Worm (Caenorhabditis elegans) whole organism, L4 larva: ENCODE measurements around the gene shc-3.

Experiments
- D1046.2 ChIP-seq: fragments of 200-800 bp; sonication (Bioruptor generic); IDR thresholded peaks from 2 replicates; pipeline ENCODE4 v1.3.6; 2022; ENCODE audit warnings: missing genetic modification characterization, missing compliant biosample characterization
- F37D6.2 ChIP-seq: sonication (generic microtip); optimal IDR thresholded peaks from 2 replicates; lab custom pipeline; 2016; ENCODE audit warnings: mild to moderate bottlenecking, missing genetic modification characterization, missing compliant biosample characterization
- F44E2.7 ChIP-seq: fragments of 200-800 bp; sonication (Bioruptor generic); IDR thresholded peaks from 2 replicates; pipeline ENCODE4 v2.1.2; 2022; ENCODE audit warnings: missing genetic modification characterization, missing compliant biosample characterization
- Y105C5A.15 ChIP-seq: fragments of 200-800 bp; sonication (Bioruptor generic); IDR thresholded peaks from 2 replicates; pipeline ENCODE4 v1.3.6; 2022; ENCODE audit warnings: missing genetic modification characterization, missing compliant biosample characterization
- ZK546.5 ChIP-seq, 2 experiments: sonication (generic microtip); optimal IDR thresholded peaks; 2 replicates each; lab custom pipeline; 2017; ENCODE audit warnings: missing biosample characterization in 2 of 2, missing genetic modification characterization in 2 of 2
- aha-1 ChIP-seq: fragments of 150-350 bp; peaks from one replicate; lab custom pipeline; 2014; ENCODE audit warnings: missing biosample characterization, missing genetic modification characterization
- aly-2 ChIP-seq: sonication (generic microtip); optimal IDR thresholded peaks from 2 replicates; lab custom pipeline; 2018; ENCODE audit warnings: missing biosample characterization, missing genetic modification characterization
- ama-1 ChIP-seq: fragments of 150-350 bp; optimal IDR thresholded peaks from 2 replicates; lab custom pipeline; 2014; ENCODE audit warnings: inconsistent platforms, mixed read lengths
- ceh-20 ChIP-seq: fragments of 200-800 bp; sonication (Bioruptor generic); IDR thresholded peaks from 2 replicates; pipeline ENCODE4 v1.3.6; 2022; ENCODE audit warnings: missing genetic modification reagents, missing genetic modification characterization, missing compliant biosample characterization
- ceh-28 ChIP-seq: fragments of 150-350 bp; optimal IDR thresholded peaks from 2 replicates; lab custom pipeline; 2014; ENCODE audit warnings: missing biosample characterization, missing genetic modification reagents, missing genetic modification characterization
- ceh-82 ChIP-seq: sonication (generic microtip); optimal IDR thresholded peaks from 2 replicates; lab custom pipeline; 2017; ENCODE audit warnings: missing biosample characterization, missing genetic modification characterization
- ctbp-1 ChIP-seq: fragments of 200-800 bp; sonication (Bioruptor generic); IDR thresholded peaks from 2 replicates; pipeline ENCODE4 v1.3.6; 2022; ENCODE audit warnings: missing genetic modification reagents, missing genetic modification characterization, missing compliant biosample characterization
- daf-12 ChIP-seq: fragments of 150-350 bp; optimal IDR thresholded peaks from 2 replicates; lab custom pipeline; 2014; ENCODE audit warnings: missing biosample characterization, missing genetic modification reagents, missing genetic modification characterization
- dve-1 ChIP-seq: sonication (generic microtip); optimal IDR thresholded peaks from 2 replicates; lab custom pipeline; 2017; ENCODE audit warnings: antibody characterized with exemption, mild to moderate bottlenecking, missing genetic modification characterization, missing compliant biosample characterization; ENCODE audit not compliant: insufficient read depth
- egl-27 ChIP-seq: sonication (generic microtip); optimal IDR thresholded peaks from 3 replicates; lab custom pipeline; 2017; ENCODE audit warnings: missing biosample characterization, missing genetic modification reagents, missing genetic modification characterization
- egl-43 ChIP-seq: fragments of 200-800 bp; sonication (Bioruptor generic); IDR thresholded peaks from 2 replicates; pipeline ENCODE4 v1.3.6; 2022; ENCODE audit warnings: missing genetic modification reagents, missing genetic modification characterization, missing compliant biosample characterization
- fkh-10 ChIP-seq: fragments of 150-350 bp; optimal IDR thresholded peaks from 2 replicates; lab custom pipeline; 2014; ENCODE audit warnings: missing biosample characterization, missing genetic modification reagents, missing genetic modification characterization
- fos-1 ChIP-seq: fragments of 150-350 bp; optimal IDR thresholded peaks from 2 replicates; lab custom pipeline; 2014; ENCODE audit warnings: missing biosample characterization, missing genetic modification characterization
- hif-1 ChIP-seq, 2 experiments: sonication (generic microtip); optimal IDR thresholded peaks; 2 replicates each; lab custom pipeline; 2016 to 2017; ENCODE audit warnings: missing compliant biosample characterization in 2 of 2, missing genetic modification characterization in 2 of 2, missing genetic modification reagents in 2 of 2, missing genotype in 2 of 2, mild to moderate bottlenecking in 1 of 2
- hlh-30 ChIP-seq: sonication (generic microtip); optimal IDR thresholded peaks from 2 replicates; lab custom pipeline; 2017; ENCODE audit warnings: antibody characterized with exemption, mild to moderate bottlenecking, missing genetic modification characterization, missing compliant biosample characterization; ENCODE audit not compliant: insufficient read depth
- hmg-1.1 ChIP-seq: fragments of 200-800 bp; sonication (Bioruptor generic); IDR thresholded peaks from 2 replicates; pipeline ENCODE4 v1.3.6; 2022; ENCODE audit warnings: missing genetic modification reagents, missing genetic modification characterization, missing compliant biosample characterization
- lim-7 ChIP-seq: fragments of 200-800 bp; sonication (Bioruptor generic); IDR thresholded peaks from 2 replicates; pipeline ENCODE4 v1.3.6; 2022; ENCODE audit warnings: missing genetic modification characterization, missing compliant biosample characterization
- lin-1 ChIP-seq: fragments of 200-800 bp; sonication (Bioruptor generic); IDR thresholded peaks from 2 replicates; pipeline ENCODE4 v1.3.6; 2022; ENCODE audit warnings: missing genetic modification reagents, missing genetic modification characterization, missing compliant biosample characterization
- lin-15B ChIP-seq: fragments of 150-350 bp; sonication (generic microtip); optimal IDR thresholded peaks from 3 replicates; lab custom pipeline; 2014; ENCODE audit warnings: missing biosample characterization, missing genetic modification characterization
- lin-29 ChIP-seq: fragments of 200-800 bp; sonication (Bioruptor generic); IDR thresholded peaks from 2 replicates; pipeline ENCODE4 v1.3.6; 2022; ENCODE audit warnings: missing genetic modification reagents, missing genetic modification characterization, missing compliant biosample characterization
- lin-38 ChIP-seq: fragments of 200-800 bp; sonication (Bioruptor generic); IDR thresholded peaks from 2 replicates; pipeline ENCODE4 v1.3.6; 2022; ENCODE audit warnings: missing genetic modification reagents, missing genetic modification characterization, missing compliant biosample characterization
- lin-39 ChIP-seq: fragments of 150-350 bp; optimal IDR thresholded peaks from 2 replicates; lab custom pipeline; 2014; ENCODE audit warnings: missing biosample characterization, missing genetic modification reagents, missing genetic modification characterization
- nhr-237 ChIP-seq: sonication (generic microtip); optimal IDR thresholded peaks from 2 replicates; lab custom pipeline; 2017; ENCODE audit warnings: missing biosample characterization, missing genetic modification characterization
- nhr-28 ChIP-seq: fragments of 150-350 bp; optimal IDR thresholded peaks from 2 replicates; lab custom pipeline; 2014; ENCODE audit warnings: missing biosample characterization, missing genetic modification characterization
- nhr-41 ChIP-seq: fragments of 200-800 bp; sonication (Bioruptor generic); IDR thresholded peaks from 2 replicates; pipeline ENCODE4 v1.3.6; 2022; ENCODE audit warnings: missing genetic modification reagents, missing genetic modification characterization, missing compliant biosample characterization
- nhr-48 ChIP-seq: sonication (generic microtip); optimal IDR thresholded peaks from 2 replicates; lab custom pipeline; 2016; ENCODE audit warnings: mild to moderate bottlenecking, missing genetic modification characterization, missing compliant biosample characterization
- nhr-77 ChIP-seq: fragments of 150-350 bp; optimal IDR thresholded peaks from 2 replicates; lab custom pipeline; 2014; ENCODE audit warnings: missing biosample characterization, missing genetic modification characterization
- pha-4 ChIP-seq, 2 experiments: fragments of 150-350 bp in 1 of 2; fragments of 200-800 bp in 1 of 2; sonication (Bioruptor generic) in 1 of 2; IDR thresholded peaks in 1 of 2; optimal IDR thresholded peaks in 1 of 2; 2 replicates each; pipeline versions ENCODE4 v1.3.6 to Lab custom; 2014 to 2022; ENCODE audit warnings: missing genetic modification characterization in 2 of 2, missing genetic modification reagents in 2 of 2, missing biosample characterization in 1 of 2, missing compliant biosample characterization in 1 of 2
- sdz-12 ChIP-seq: fragments of 200-800 bp; sonication (Bioruptor generic); optimal IDR thresholded peaks from 2 replicates; lab custom pipeline; 2018; ENCODE audit warnings: mild to moderate bottlenecking, missing genetic modification characterization, missing compliant biosample characterization
- set-16 ChIP-seq: fragments of 200-800 bp; sonication (Bioruptor generic); IDR thresholded peaks from 2 replicates; pipeline ENCODE4 v1.3.6; 2022; ENCODE audit warnings: missing genetic modification reagents, missing genetic modification characterization, missing compliant biosample characterization
- skn-1 ChIP-seq: fragments of 150-350 bp; optimal IDR thresholded peaks from 2 replicates; lab custom pipeline; 2014; ENCODE audit warnings: missing biosample characterization, missing genetic modification characterization
- snpc-1.2 ChIP-seq: fragments of 200-800 bp; sonication (Bioruptor generic); IDR thresholded peaks from 2 replicates; pipeline ENCODE4 v1.3.6; 2022; ENCODE audit warnings: missing genetic modification reagents, missing genetic modification characterization, missing compliant biosample characterization
- snpc-4 ChIP-seq: fragments of 150-350 bp; optimal IDR thresholded peaks from 2 replicates; lab custom pipeline; 2014; ENCODE audit warnings: missing biosample characterization, missing genetic modification characterization
- spr-3 ChIP-seq: fragments of 200-800 bp; sonication (Bioruptor generic); optimal IDR thresholded peaks from 2 replicates; lab custom pipeline; 2018; ENCODE audit warnings: mild to moderate bottlenecking, missing genetic modification characterization, missing compliant biosample characterization
- tag-97 ChIP-seq: fragments of 200-800 bp; sonication (Bioruptor generic); IDR thresholded peaks from 2 replicates; pipeline ENCODE4 v1.3.6; 2022; ENCODE audit warnings: missing genetic modification characterization, missing compliant biosample characterization
- tra-1 ChIP-seq: fragments of 200-800 bp; sonication (Bioruptor generic); IDR thresholded peaks from 2 replicates; pipeline ENCODE4 v1.3.6; 2022; ENCODE audit warnings: missing genetic modification reagents, missing genetic modification characterization, missing compliant biosample characterization
- unc-62 ChIP-seq, 3 experiments: fragments of 150-350 bp in 1 of 3; sonication (generic microtip); optimal IDR thresholded peaks in 2 of 3; peaks in 1 of 3; 1 replicate in 1 of 3; 2 replicates in 2 of 3; lab custom pipeline; 2014 to 2017; ENCODE audit warnings: missing biosample characterization in 3 of 3, missing genetic modification characterization in 3 of 3, missing genetic modification reagents in 3 of 3, missing genotype in 1 of 3
- vab-7 ChIP-seq: fragments of 200-800 bp; sonication (Bioruptor generic); IDR thresholded peaks from 2 replicates; pipeline ENCODE4 v1.3.6; 2022; ENCODE audit warnings: missing genetic modification reagents, missing genetic modification characterization, missing compliant biosample characterization
- zag-1 ChIP-seq: fragments of 150-350 bp; optimal IDR thresholded peaks from 2 replicates; lab custom pipeline; 2014; ENCODE audit warnings: missing biosample characterization, missing genetic modification characterization
- zfp-3 ChIP-seq: fragments of 200-800 bp; sonication (Bioruptor generic); conservative IDR thresholded peaks from 2 replicates; pipeline ENCODE4 v1.3.6; 2022; ENCODE audit warnings: missing genetic modification reagents, missing genetic modification characterization, missing compliant biosample characterization
- zip-11 ChIP-seq: fragments of 200-800 bp; sonication (Bioruptor generic); IDR thresholded peaks from 2 replicates; pipeline ENCODE4 v1.3.6; 2022; ENCODE audit warnings: missing genetic modification characterization, missing compliant biosample characterization

Gene shc-3

DNA sequence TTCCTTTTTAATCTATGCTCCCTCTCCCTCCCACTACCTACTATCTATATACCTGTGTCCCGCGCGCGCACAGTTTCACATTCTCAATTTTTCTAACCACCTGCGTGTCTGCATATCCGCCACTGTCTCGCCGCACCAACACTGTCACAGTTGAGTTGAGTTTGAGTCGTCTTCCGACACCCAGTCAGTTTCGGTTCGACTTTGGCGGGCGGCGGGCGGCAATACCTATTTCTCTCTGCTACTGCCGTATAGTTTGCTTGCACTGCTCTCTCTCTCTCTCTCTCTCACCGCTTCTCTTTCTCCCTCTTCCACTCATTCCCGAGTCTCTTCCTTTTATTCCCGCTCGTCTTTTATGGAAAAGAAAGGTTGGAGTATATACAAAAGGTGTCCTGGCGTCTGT is 41.9 kb upstream of the shc-3 start (continued):
- TF ChIP-seq fos-1 (tag; lab: Kevin White, UChicago), result no peak
- no peak for TF ChIP-seq hif-1 (tag; optimal IDR thresholded peaks at IDR 0.05; lab: Kevin White, UChicago)
- no peak for TF ChIP-seq ceh-28 (tag; lab: Kevin White, UChicago)
- TF ChIP-seq nhr-28 (tag; lab: Kevin White, UChicago), result peak; percentile 22
- peak; percentile 50 for TF ChIP-seq dve-1 (tag; lab: Kevin White, UChicago)
- no peak for TF ChIP-seq snpc-4 (tag; lab: Kevin White, UChicago)
- TF ChIP-seq daf-12 (tag; lab: Kevin White, UChicago), result no peak
- no peak for TF ChIP-seq spr-3 (GFP tag; lab: Kevin White, UChicago)
- peak; percentile 18 for TF ChIP-seq hlh-30 (tag; lab: Kevin White, UChicago)
- TF ChIP-seq nhr-237 (tag; lab: Kevin White, UChicago), result no peak
- TF ChIP-seq fkh-10 (GFP tag; lab: Kevin White, UChicago), result no peak
- TF ChIP-seq tag-97 (GFP tag; lab: Robert Waterston, UW), result no peak
- TF ChIP-seq lin-39 (tag; lab: Kevin White, UChicago), result no peak
- TF ChIP-seq F44E2.7 (GFP tag; lab: Robert Waterston, UW), result no peak
- peak in 1 of 2 experiments; percentile 87 for TF ChIP-seq unc-62 (GFP tag; optimal IDR thresholded peaks at IDR 0.05 in 1 of 2; lab: Kevin White, UChicago)
- TF ChIP-seq unc-62 (tag; optimal IDR thresholded peaks at IDR 0.05; lab: Kevin White, UChicago), result no peak
- no peak for TF ChIP-seq D1046.2
- no peak for TF ChIP-seq lim-7 (GFP tag; lab: Robert Waterston, UW)
- TF ChIP-seq snpc-1.2, result no peak
- TF ChIP-seq F37D6.2 (tag; lab: Kevin White, UChicago), result no peak
- no peak for TF ChIP-seq lin-15B
- no peak for TF ChIP-seq ctbp-1 (GFP tag; lab: Robert Waterston, UW)
- no peak for TF ChIP-seq zip-11
- no peak for TF ChIP-seq tra-1 (GFP tag; lab: Robert Waterston, UW)
- no peak for TF ChIP-seq ceh-82
- TF ChIP-seq vab-7, result no peak
- no peak for TF ChIP-seq aha-1 (tag; lab: Kevin White, UChicago)
- TF ChIP-seq ZK546.5 (tag; optimal IDR thresholded peaks at IDR 0.05; lab: Kevin White, UChicago), result no peak
- no peak for TF ChIP-seq sdz-12
- no peak for TF ChIP-seq lin-1 (GFP tag; lab: Robert Waterston, UW)
- no peak for TF ChIP-seq zfp-3
- TF ChIP-seq nhr-77 (tag; lab: Kevin White, UChicago), result no peak
- no peak for TF ChIP-seq nhr-48 (tag; lab: Kevin White, UChicago)
- TF ChIP-seq egl-43 (GFP tag; lab: Robert Waterston, UW), result no peak
- TF ChIP-seq aly-2 (tag; lab: Kevin White, UChicago), result no peak
- TF ChIP-seq set-16 (GFP tag; lab: Robert Waterston, UW), result peak; percentile 42
- no peak for TF ChIP-seq nhr-41
- no peak for TF ChIP-seq ceh-20 (GFP tag; lab: Robert Waterston, UW)
- no peak for TF ChIP-seq egl-27 (tag; lab: Kevin White, UChicago)
- no peak for TF ChIP-seq ama-1 (lab: Kevin White, UChicago)
- no peak for TF ChIP-seq lin-29 (GFP tag; lab: Robert Waterston, UW)
- no peak for TF ChIP-seq Y105C5A.15 (GFP tag; lab: Robert Waterston, UW)
- TF ChIP-seq skn-1, result no peak
- peak; percentile 17; the same call in 1 of the 2 replicates for TF ChIP-seq pha-4 (GFP tag; IDR thresholded peaks at IDR 0.05; lab: Robert Waterston, UW)
- no peak for TF ChIP-seq pha-4 (tag; optimal IDR thresholded peaks at IDR 0.05; lab: Kevin White, UChicago)
- peak; percentile 60 for TF ChIP-seq hmg-1.1
- no peak for TF ChIP-seq zag-1 (tag; lab: Kevin White, UChicago)
- TF ChIP-seq lin-38 (GFP tag; lab: Robert Waterston, UW), result no peak
- TF ChIP-seq, all 104 proteins: peak for 15
